Fruit fly (Drosophila melanogaster): ENCODE measurements around the gene CG2225.

The CG2225 gene

dm6 chr2L:21658529-21659009 is 18.8 kb downstream of the CG2225 start, which contains the start of gene Cul2 (continued):
- TF ChIP-seq TFAM (GFP tag; optimal IDR thresholded peaks at IDR 0.05) (no peak), Atf-2 (GFP tag; optimal IDR thresholded peaks at IDR 0.05) (peak; percentile 5), CG4328 (GFP tag; optimal IDR thresholded peaks at IDR 0.05) (no peak), CG32532 (GFP tag; IDR thresholded peaks at IDR 0.05) (peak; percentile 63), CG13775 (GFP tag; optimal IDR thresholded peaks at IDR 0.05) (no peak), Sry-β (GFP tag; optimal IDR thresholded peaks at IDR 0.05) (no peak), Xrp1 (GFP tag; IDR thresholded peaks at IDR 0.05) (peak; percentile 34; the same call in 1 of the 2 replicates), gsb-n (tag; optimal IDR thresholded peaks at IDR 0.05) (no peak), Tbp (GFP tag; optimal IDR thresholded peaks at IDR 0.05) (no peak), CG12659 (GFP tag; optimal IDR thresholded peaks at IDR 0.05) (peak; percentile 72), Fer3 (tag; optimal IDR thresholded peaks at IDR 0.05) (no peak), CG8359 (GFP tag; optimal IDR thresholded peaks at IDR 0.05; ENCODE audit: borderline replicate concordance) (no peak), Ptx1 (GFP tag; IDR thresholded peaks at IDR 0.05) (no peak; the same call in 1 of the 2 replicates), gro (GFP tag; optimal IDR thresholded peaks at IDR 0.05) (peak; percentile 9), CG12942 (GFP tag; optimal IDR thresholded peaks at IDR 0.05) (no peak), CG7372 (GFP tag; IDR thresholded peaks at IDR 0.05) (no peak), CG7963 (GFP tag; IDR thresholded peaks at IDR 0.05; ENCODE audit: partially characterized antibody) (peak; percentile 69; the same call in 2 of the 3 replicates), kah (GFP tag; optimal IDR thresholded peaks at IDR 0.05) (no peak), tup (GFP tag; optimal IDR thresholded peaks at IDR 0.05) (no peak), ken (GFP tag; IDR thresholded peaks at IDR 0.05) (no peak), CG9215 (GFP tag; IDR thresholded peaks at IDR 0.05) (no peak), esg (GFP tag; conservative IDR thresholded peaks at IDR 0.05) (no peak), fd64A (GFP tag; optimal IDR thresholded peaks at IDR 0.05) (no peak), Dip2 (GFP tag; IDR thresholded peaks at IDR 0.05) (no peak), seq (GFP tag; IDR thresholded peaks at IDR 0.05) (no peak), vvl (GFP tag; IDR thresholded peaks at IDR 0.05) (no peak), slbo (GFP tag; IDR thresholded peaks at IDR 0.05) (no peak; the same call in 1 of the 2 replicates), cad (GFP tag; optimal IDR thresholded peaks at IDR 0.05) (no peak), twi (tag; optimal IDR thresholded peaks at IDR 0.05) (no peak), CG9727 (GFP tag; optimal IDR thresholded peaks at IDR 0.05) (no peak), Antp (GFP tag; optimal IDR thresholded peaks at IDR 0.05) (no peak), Sox102F (GFP tag; optimal IDR thresholded peaks at IDR 0.05) (no peak), CG8281 (tag; optimal IDR thresholded peaks at IDR 0.05) (no peak), eve (GFP tag; optimal IDR thresholded peaks at IDR 0.05) (no peak), CG7745 (tag; optimal IDR thresholded peaks at IDR 0.05) (no peak), CoRest (tag; optimal IDR thresholded peaks at IDR 0.05) (peak; percentile 62), ato (GFP tag; IDR thresholded peaks at IDR 0.05; ENCODE audit: partially characterized antibody) (peak; percentile 65), Eip74EF (GFP tag; optimal IDR thresholded peaks at IDR 0.05) (no peak), CG14965 (GFP tag; optimal IDR thresholded peaks at IDR 0.05; ENCODE audit: borderline replicate concordance) (no peak), CG15011 (GFP tag; optimal IDR thresholded peaks at IDR 0.05) (no peak), da (GFP tag; optimal IDR thresholded peaks at IDR 0.05) (no peak), usp (GFP tag; optimal IDR thresholded peaks at IDR 0.05) (no peak), CG7357 (GFP tag; IDR thresholded peaks at IDR 0.05) (peak; percentile 96), dmrt11E (tag; optimal IDR thresholded peaks at IDR 0.05) (peak; percentile 33), MBD-R2 (GFP tag; IDR thresholded peaks at IDR 0.05) (peak; percentile 53), CG9609 (GFP tag; optimal IDR thresholded peaks at IDR 0.05) (peak; percentile 51), maf-S (GFP tag; optimal IDR thresholded peaks at IDR 0.05) (peak; percentile 22), CG15696 (tag; optimal IDR thresholded peaks at IDR 0.05) (peak; percentile 8), CG10366 (GFP tag; IDR thresholded peaks at IDR 0.05) (no peak), nerfin-1 (tag; optimal IDR thresholded peaks at IDR 0.05) (no peak), pum (GFP tag; optimal IDR thresholded peaks at IDR 0.05) (peak; percentile 52)

Data from whole organism, embryonic.